Worm (Caenorhabditis elegans): ENCODE measurements around the gene F49F1.12.
A peak's percentile ranks its signal among the peaks of the same experiment; 100 is the strongest.

F49F1.12 gene

ce11 chrIV:4184767-4185166 is 41.9 kb upstream of the F49F1.12 start (continued):
- TF ChIP-seq attf-5 (GFP tag; optimal IDR thresholded peaks at IDR 0.05) (peak; percentile 12), ceh-40 (GFP tag; IDR thresholded peaks at IDR 0.05) (0 out of 2 replicates have a peak, but pooled peaks have one; percentile 25)

- TF ChIP-seq mcd-1 (GFP tag; IDR thresholded peaks at IDR 0.05): peak; percentile 71
- TF ChIP-seq attf-3 (GFP tag; conservative IDR thresholded peaks at IDR 0.05): 0 out of 2 replicates have a peak, but pooled peaks have one; percentile 12
- peak; percentile 52; the same call in 1 of the 2 replicates for TF ChIP-seq hmg-1.2 (GFP tag; IDR thresholded peaks at IDR 0.05)
Observed at ce11 chrIV:4180032-4180431, 37.1 kb upstream of the F49F1.12 start.

ce11 chrIV:4178424-4178823 is 35.5 kb upstream of the F49F1.12 start, which contains the start of gene tsen-34:
TSS of gene tsen-34 (plus strand) at chrIV:4178457.
- no peak for TF ChIP-seq ceh-27 (GFP tag; optimal IDR thresholded peaks at IDR 0.05)
- TF ChIP-seq unc-62 (GFP tag; optimal IDR thresholded peaks at IDR 0.05): no peak
- TF ChIP-seq F37B4.10 (GFP tag; IDR thresholded peaks at IDR 0.05): no peak
- 0 out of 2 replicates have a peak, but pooled peaks have one; percentile 6 for TF ChIP-seq mcd-1 (GFP tag; IDR thresholded peaks at IDR 0.05)
- no peak for TF ChIP-seq ztf-3 (GFP tag; optimal IDR thresholded peaks at IDR 0.05)
- 0 out of 2 replicates have a peak, but pooled peaks have one; percentile 16 for TF ChIP-seq lin-26 (GFP tag; IDR thresholded peaks at IDR 0.05)
- no peak for TF ChIP-seq B0261.1 (tag; optimal IDR thresholded peaks at IDR 0.05)
- no peak for TF ChIP-seq madf-8 (GFP tag; conservative IDR thresholded peaks at IDR 0.05)
- no peak for TF ChIP-seq F49E8.2 (tag; optimal IDR thresholded peaks at IDR 0.05; ENCODE audit: insufficient read depth)
- no peak for TF ChIP-seq zfh-2 (GFP tag; conservative IDR thresholded peaks at IDR 0.05)
- no peak for TF ChIP-seq mel-28 (tag; optimal IDR thresholded peaks at IDR 0.05; ENCODE audit: borderline replicate concordance)
- no peak for TF ChIP-seq lir-1 (GFP tag; conservative IDR thresholded peaks at IDR 0.05)
- TF ChIP-seq B0035.1 (tag; optimal IDR thresholded peaks at IDR 0.05): no peak
- TF ChIP-seq ceh-40 (GFP tag; IDR thresholded peaks at IDR 0.05): no peak
- no peak for TF ChIP-seq ztf-26 (tag; optimal IDR thresholded peaks at IDR 0.05)
- TF ChIP-seq tlf-1 (GFP tag; optimal IDR thresholded peaks at IDR 0.05): no peak
- no peak for TF ChIP-seq Y67H2A.10 (GFP tag; conservative IDR thresholded peaks at IDR 0.05)
- TF ChIP-seq ztf-18 (tag; optimal IDR thresholded peaks at IDR 0.05): no peak
- TF ChIP-seq lin-35 (GFP tag; optimal IDR thresholded peaks at IDR 0.05): no peak
- 0 out of 2 replicates have a peak, but pooled peaks have one; percentile 19 for TF ChIP-seq B0336.3 (GFP tag; IDR thresholded peaks at IDR 0.05)
- no peak for TF ChIP-seq egl-44 (GFP tag; IDR thresholded peaks at IDR 0.05)
- TF ChIP-seq madf-10 (tag; optimal IDR thresholded peaks at IDR 0.05): no peak

- TF ChIP-seq F49E8.2 (tag; optimal IDR thresholded peaks at IDR 0.05; ENCODE audit: insufficient read depth) (no peak), attf-3 (GFP tag; conservative IDR thresholded peaks at IDR 0.05) (peak; percentile 28; the same call in 1 of the 2 replicates), ztf-3 (GFP tag; optimal IDR thresholded peaks at IDR 0.05) (no peak), rcor-1 (GFP tag; IDR thresholded peaks at IDR 0.05) (no peak)
Observed at ce11 chrIV:4177560-4177959, 34.7 kb upstream of the F49F1.12 start.

ce11 chrIV:4176659-4177058 is 33.8 kb upstream of the F49F1.12 start:
- TF ChIP-seq Y53G8AR.9 (GFP tag; conservative IDR thresholded peaks at IDR 0.05): no peak
- TF ChIP-seq B0336.3 (GFP tag; IDR thresholded peaks at IDR 0.05): no peak
- TF ChIP-seq F49E8.2 (tag; optimal IDR thresholded peaks at IDR 0.05; ENCODE audit: insufficient read depth): peak; percentile 50
- 0 out of 2 replicates have a peak, but pooled peaks have one; percentile 36 for TF ChIP-seq dox-1 (GFP tag; IDR thresholded peaks at IDR 0.05)
- no peak for TF ChIP-seq attf-5 (GFP tag; optimal IDR thresholded peaks at IDR 0.05)
- peak; percentile 83 for TF ChIP-seq lin-54 (GFP tag; optimal IDR thresholded peaks at IDR 0.05)
- TF ChIP-seq ceh-40 (GFP tag; IDR thresholded peaks at IDR 0.05): no peak
- peak; percentile 32; the same call in 1 of the 2 replicates for TF ChIP-seq D2030.7 (GFP tag; IDR thresholded peaks at IDR 0.05)
- no peak for TF ChIP-seq ama-1 (optimal IDR thresholded peaks at IDR 0.05)
- no peak for TF ChIP-seq ama-1 (GFP tag; optimal IDR thresholded peaks at IDR 0.05)
- peak; percentile 30; the same call in 1 of the 2 replicates for TF ChIP-seq madf-6 (GFP tag; IDR thresholded peaks at IDR 0.05)
- TF ChIP-seq lsl-1 (GFP tag; optimal IDR thresholded peaks at IDR 0.05): peak; percentile 43
- no peak for TF ChIP-seq xnd-1 (tag; optimal IDR thresholded peaks at IDR 0.05)
- TF ChIP-seq attf-3 (GFP tag; conservative IDR thresholded peaks at IDR 0.05): peak; percentile 90
- no peak for TF ChIP-seq hsf-1 (GFP tag; IDR thresholded peaks at IDR 0.05)
- peak; percentile 32 for TF ChIP-seq efl-1 (GFP tag; optimal IDR thresholded peaks at IDR 0.05)
- TF ChIP-seq mcd-1 (GFP tag; IDR thresholded peaks at IDR 0.05): 0 out of 2 replicates have a peak, but pooled peaks have one; percentile 12
- TF ChIP-seq madf-3 (GFP tag; IDR thresholded peaks at IDR 0.05): no peak
- no peak for TF ChIP-seq cebp-1 (GFP tag; IDR thresholded peaks at IDR 0.05)
- no peak for TF ChIP-seq cebp-1 (tag; optimal IDR thresholded peaks at IDR 0.05)

All from whole organism, young adult.